Worm (Caenorhabditis elegans): ENCODE data around the gene pno-1.
"Not testable (repeated sequence)": the region's sequence is repeated elsewhere in the genome, so short reads cannot be mapped to it uniquely, and the experiment has no call there.

pno-1 gene

DNA sequence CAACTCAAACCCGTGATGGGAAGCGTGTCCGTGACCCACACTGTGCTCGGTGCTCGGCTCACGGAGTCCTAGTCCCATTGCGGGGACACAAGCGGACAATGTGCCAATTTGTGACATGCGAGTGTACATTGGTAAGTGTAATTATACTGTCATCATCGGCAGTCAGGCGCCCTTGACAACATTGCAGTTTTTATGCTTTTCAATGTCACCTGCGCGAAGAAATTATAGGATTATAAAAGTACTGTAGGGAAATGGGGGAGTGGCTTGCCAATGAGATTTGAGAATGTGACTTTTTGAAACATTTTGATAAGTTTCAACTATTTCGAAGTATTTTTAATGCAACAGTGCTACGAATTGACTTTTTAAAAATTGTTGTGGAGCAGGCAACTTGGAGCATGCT lies 6.9 kb downstream of the pno-1 start:
- TF ChIP-seq scrt-1 (GFP tag; IDR thresholded peaks at IDR 0.05) = no peak
- no peak for TF ChIP-seq hmg-4 (GFP tag; optimal IDR thresholded peaks at IDR 0.05)
- TF ChIP-seq aly-1 (tag; optimal IDR thresholded peaks at IDR 0.05) = no peak
- no peak for TF ChIP-seq tra-4 (tag; optimal IDR thresholded peaks at IDR 0.05)
- no peak for TF ChIP-seq ceh-36 (tag; optimal IDR thresholded peaks at IDR 0.05)
- no peak for TF ChIP-seq tbx-11 (GFP tag; IDR thresholded peaks at IDR 0.05)
- no peak for TF ChIP-seq pes-1 (GFP tag; IDR thresholded peaks at IDR 0.05)
- TF ChIP-seq ets-7 (tag; optimal IDR thresholded peaks at IDR 0.05) = no peak
- no peak for TF ChIP-seq hmbx-1 (tag; optimal IDR thresholded peaks at IDR 0.05)
- TF ChIP-seq sea-1 (GFP tag; conservative IDR thresholded peaks at IDR 0.05) = no peak

ce11 chrII:9731810-9732209 lies 10.9 kb downstream of the pno-1 start, which contains the start of gene mab-3:
Gene mab-3, plus strand, starts transcription at chrII:9732137.
- not testable (repeated sequence) for TF ChIP-seq tbx-11 (GFP tag; IDR thresholded peaks at IDR 0.05); flt-1 (GFP tag; IDR thresholded peaks at IDR 0.05); ceh-13 (GFP tag; optimal IDR thresholded peaks at IDR 0.05)

ce11 chrII:9729866-9730265 lies 12.8 kb downstream of the pno-1 start:
- TF ChIP-seq B0310.2 (tag; optimal IDR thresholded peaks at IDR 0.05) (no peak), pes-1 (GFP tag; IDR thresholded peaks at IDR 0.05) (no peak), hmbx-1 (tag; optimal IDR thresholded peaks at IDR 0.05) (no peak), tbx-37 (GFP tag; conservative IDR thresholded peaks at IDR 0.05) (no peak)

- TF ChIP-seq scrt-1 (GFP tag; IDR thresholded peaks at IDR 0.05) = no peak
- TF ChIP-seq flt-1 (GFP tag; IDR thresholded peaks at IDR 0.05) = no peak
- TF ChIP-seq pes-1 (GFP tag; IDR thresholded peaks at IDR 0.05) = no peak
- TF ChIP-seq ama-1 (optimal IDR thresholded peaks at IDR 0.05) = no peak
These were observed 13.5 kb downstream of the pno-1 start for ce11 chrII:9729196-9729595.

DNA sequence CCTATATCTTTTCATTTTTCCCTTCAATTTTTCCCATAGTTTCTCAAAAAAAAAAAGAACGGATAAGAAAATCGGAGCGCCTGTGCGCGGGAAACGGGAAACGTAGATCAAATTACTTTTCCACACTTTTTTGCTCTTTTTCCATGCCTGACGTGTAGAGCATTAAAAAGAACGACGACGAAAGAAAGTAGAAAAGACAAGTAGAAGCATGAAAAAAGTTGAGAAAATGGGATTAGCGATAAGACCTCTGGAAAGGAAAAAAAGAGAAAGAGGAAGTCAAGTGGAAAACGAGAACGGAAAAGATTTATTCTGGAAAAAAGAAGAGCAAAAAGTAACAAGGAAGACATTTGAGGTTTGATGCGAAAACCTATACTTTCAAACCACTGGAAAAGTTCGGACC lies 14.2 kb downstream of the pno-1 start:
- TF ChIP-seq tbx-37 (GFP tag; conservative IDR thresholded peaks at IDR 0.05) (no peak), hnd-1 (tag; optimal IDR thresholded peaks at IDR 0.05) (no peak), aly-1 (tag; optimal IDR thresholded peaks at IDR 0.05) (no peak), pes-1 (GFP tag; IDR thresholded peaks at IDR 0.05) (no peak), B0310.2 (tag; optimal IDR thresholded peaks at IDR 0.05) (no peak), ets-7 (tag; optimal IDR thresholded peaks at IDR 0.05) (no peak), ama-1 (optimal IDR thresholded peaks at IDR 0.05) (no peak), tbx-11 (GFP tag; IDR thresholded peaks at IDR 0.05) (no peak), hmbx-1 (tag; optimal IDR thresholded peaks at IDR 0.05) (no peak), hmg-4 (GFP tag; optimal IDR thresholded peaks at IDR 0.05) (no peak), tra-4 (tag; optimal IDR thresholded peaks at IDR 0.05) (no peak), scrt-1 (GFP tag; IDR thresholded peaks at IDR 0.05) (no peak), ceh-13 (GFP tag; optimal IDR thresholded peaks at IDR 0.05) (no peak)

DNA sequence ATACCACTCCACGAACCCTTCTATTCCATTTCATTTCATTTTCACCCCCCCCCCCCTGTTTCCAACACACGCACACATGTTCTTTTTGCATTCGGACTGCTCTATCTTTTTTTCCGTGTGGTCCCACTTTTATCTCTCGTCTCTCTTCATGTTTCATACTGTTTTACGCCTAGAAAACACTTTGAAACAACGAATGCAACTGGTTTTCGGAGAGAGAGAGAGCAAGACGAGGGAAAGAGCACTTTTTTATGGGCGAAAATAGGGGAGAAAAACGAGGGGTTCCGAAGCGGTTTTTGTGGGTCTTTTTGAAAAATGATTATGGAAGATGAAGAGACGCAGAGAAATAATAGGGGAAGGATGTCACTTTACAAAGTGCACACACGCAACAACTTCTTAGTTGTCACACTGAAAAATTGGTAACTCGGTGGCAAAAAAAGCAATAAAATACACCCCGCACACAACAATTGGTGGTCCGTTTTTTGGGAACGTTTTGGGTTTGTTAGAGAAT lies 15.4 kb downstream of the pno-1 start:
- no peak for TF ChIP-seq tra-4 (tag; optimal IDR thresholded peaks at IDR 0.05)
- no peak for TF ChIP-seq ets-7 (tag; optimal IDR thresholded peaks at IDR 0.05)
- no peak for TF ChIP-seq tbx-11 (GFP tag; IDR thresholded peaks at IDR 0.05)
- no peak for TF ChIP-seq sea-1 (GFP tag; conservative IDR thresholded peaks at IDR 0.05)
- no peak for TF ChIP-seq ama-1 (optimal IDR thresholded peaks at IDR 0.05)

DNA sequence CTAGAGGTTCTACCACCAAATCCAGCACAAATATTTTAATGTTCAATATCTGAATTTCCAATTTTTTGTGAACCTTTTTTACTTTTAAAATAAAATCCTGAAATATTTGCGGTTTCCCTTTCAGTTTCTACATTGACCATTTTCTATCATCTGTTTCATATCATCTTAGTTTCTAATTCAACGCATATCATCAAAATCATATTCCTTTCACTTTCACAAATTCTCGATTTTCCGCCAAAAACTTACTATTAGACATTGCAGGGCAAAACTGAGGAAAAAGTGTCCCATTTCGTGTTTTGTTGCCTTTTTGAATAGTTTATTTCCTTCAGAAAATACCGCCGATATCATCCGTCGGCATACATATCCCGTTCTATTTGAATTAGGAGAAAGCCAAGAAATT lies 17.6 kb downstream of the pno-1 start:
- TF ChIP-seq ets-7 (tag; optimal IDR thresholded peaks at IDR 0.05) = no peak
- no peak for TF ChIP-seq sea-1 (GFP tag; conservative IDR thresholded peaks at IDR 0.05)
- TF ChIP-seq B0310.2 (tag; optimal IDR thresholded peaks at IDR 0.05) = no peak
- no peak for TF ChIP-seq scrt-1 (GFP tag; IDR thresholded peaks at IDR 0.05)
- TF ChIP-seq tra-4 (tag; optimal IDR thresholded peaks at IDR 0.05) = no peak
- TF ChIP-seq aly-1 (tag; optimal IDR thresholded peaks at IDR 0.05) = no peak
- no peak for TF ChIP-seq F13C5.2 (tag; optimal IDR thresholded peaks at IDR 0.05)
- TF ChIP-seq tbx-11 (GFP tag; IDR thresholded peaks at IDR 0.05) = no peak
- TF ChIP-seq ama-1 (optimal IDR thresholded peaks at IDR 0.05) = no peak

ce11 chrII:9724464-9724863 lies 18.2 kb downstream of the pno-1 start, which contains the start of gene cutl-2:
Gene cutl-2, minus strand, starts transcription at chrII:9724673.
- TF ChIP-seq ceh-13 (GFP tag; optimal IDR thresholded peaks at IDR 0.05) (no peak), pes-1 (GFP tag; IDR thresholded peaks at IDR 0.05) (no peak), hmbx-1 (tag; optimal IDR thresholded peaks at IDR 0.05) (no peak), B0310.2 (tag; optimal IDR thresholded peaks at IDR 0.05) (no peak), F13C5.2 (tag; optimal IDR thresholded peaks at IDR 0.05) (no peak), ama-1 (optimal IDR thresholded peaks at IDR 0.05) (no peak), aly-1 (tag; optimal IDR thresholded peaks at IDR 0.05) (no peak), ets-7 (tag; optimal IDR thresholded peaks at IDR 0.05) (no peak), tra-4 (tag; optimal IDR thresholded peaks at IDR 0.05) (no peak), hmg-4 (GFP tag; optimal IDR thresholded peaks at IDR 0.05) (no peak), scrt-1 (GFP tag; IDR thresholded peaks at IDR 0.05) (no peak), ceh-36 (tag; optimal IDR thresholded peaks at IDR 0.05) (no peak), sea-1 (GFP tag; conservative IDR thresholded peaks at IDR 0.05) (no peak), tbx-11 (GFP tag; IDR thresholded peaks at IDR 0.05) (no peak)

DNA sequence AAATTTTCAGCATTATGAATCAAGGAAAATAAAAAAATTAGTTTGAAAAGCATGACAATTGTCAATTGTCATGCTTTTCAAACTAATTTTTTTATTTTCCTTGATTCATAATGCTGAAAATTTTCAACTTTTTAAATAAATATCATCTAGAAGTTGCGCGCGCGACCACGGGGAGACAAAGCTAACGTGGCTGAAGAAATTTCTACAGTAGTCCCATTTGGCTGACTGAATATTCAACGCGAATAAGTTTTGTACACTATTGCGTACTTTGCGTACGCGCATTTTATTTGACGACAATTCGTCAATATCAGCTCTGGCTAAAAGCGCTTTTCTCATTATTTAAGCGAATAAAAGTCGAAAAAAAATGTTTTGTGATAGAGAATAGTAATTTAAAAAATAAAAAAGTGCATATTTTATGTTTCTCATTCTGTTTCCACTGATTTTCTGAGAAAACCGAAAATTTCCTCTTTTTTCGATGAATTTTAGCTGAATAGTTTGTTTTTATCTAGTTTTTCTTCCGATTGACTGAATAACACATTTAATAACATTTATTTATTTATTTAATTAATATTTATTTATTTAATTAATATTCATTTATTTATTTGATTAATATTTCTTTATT lies 23.9 kb downstream of the pno-1 start, which contains the start of gene Y53C12A.11:
Gene Y53C12A.11 (minus strand): TSS at position 68 of the 622 bp plus-strand sequence.
- not testable (repeated sequence) for TF ChIP-seq ceh-36 (tag; optimal IDR thresholded peaks at IDR 0.05); ama-1 (optimal IDR thresholded peaks at IDR 0.05); ceh-13 (GFP tag; optimal IDR thresholded peaks at IDR 0.05)

All from whole organism, early embryonic.